Fruit fly (Drosophila melanogaster): ENCODE measurements around the gene chas.

chas gene

DNA sequence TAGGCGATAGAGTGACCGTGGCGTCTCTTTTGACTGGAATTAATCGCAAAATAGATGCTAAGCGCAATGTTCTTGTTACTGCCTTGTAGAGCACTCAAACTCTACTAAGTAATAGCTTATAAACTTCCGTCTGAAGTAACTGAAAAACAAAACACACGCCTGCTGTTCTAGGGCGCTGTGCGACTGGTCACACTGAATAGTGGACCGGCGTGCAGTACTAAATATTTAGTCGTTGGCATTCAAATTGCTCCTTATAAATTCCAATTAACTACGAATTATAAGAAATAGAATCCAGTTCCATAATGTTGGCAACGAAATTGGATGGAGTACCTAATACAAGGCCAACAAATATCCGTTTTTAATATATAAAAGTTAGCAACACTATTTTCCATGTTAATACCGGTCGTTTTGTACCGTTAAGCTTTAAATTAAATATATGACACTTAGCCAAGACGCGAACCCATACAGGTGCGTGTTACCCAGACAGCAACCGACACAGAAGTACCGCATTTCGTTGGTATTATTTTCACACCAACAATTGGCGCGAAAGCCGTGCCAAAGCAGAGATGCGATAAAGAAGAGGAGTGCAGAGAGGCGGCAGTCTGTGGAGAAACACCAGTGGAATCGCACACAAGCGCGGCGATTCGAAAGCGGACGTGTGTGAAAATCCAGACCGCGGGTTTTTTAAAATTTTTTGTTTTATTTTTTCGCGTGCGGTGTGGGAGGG, 11.2 kb upstream of the chas start, which contains the start of the genes CG8173 and raskol (continued):
- peak; percentile 39; the same call in 1 of the 2 replicates for TF ChIP-seq ato (GFP tag; IDR thresholded peaks at IDR 0.05; ENCODE audit: partially characterized antibody)
- peak; percentile 48 for TF ChIP-seq Hmr (GFP tag; optimal IDR thresholded peaks at IDR 0.05)
- peak; percentile 53 for TF ChIP-seq Abd-B (GFP tag; optimal IDR thresholded peaks at IDR 0.05)
- TF ChIP-seq lab (GFP tag; optimal IDR thresholded peaks at IDR 0.05) = peak; percentile 34
- peak; percentile 8 for TF ChIP-seq gsb-n (tag; optimal IDR thresholded peaks at IDR 0.05)
- TF ChIP-seq sima (GFP tag; optimal IDR thresholded peaks at IDR 0.05) = no peak
- peak; percentile 72 for TF ChIP-seq CG14710 (tag; optimal IDR thresholded peaks at IDR 0.05)
- TF ChIP-seq CG13624 (GFP tag; optimal IDR thresholded peaks at IDR 0.05) = peak; percentile 32
- TF ChIP-seq CG17359 (tag; optimal IDR thresholded peaks at IDR 0.05) = peak; percentile 2
- TF ChIP-seq CG33213 (GFP tag; optimal IDR thresholded peaks at IDR 0.05) = peak; percentile 22
- TF ChIP-seq row (GFP tag; IDR thresholded peaks at IDR 0.05) = peak; percentile 8; the same call in 1 of the 3 replicates
- peak; percentile 92 for TF ChIP-seq Jarid2 (GFP tag; optimal IDR thresholded peaks at IDR 0.05)
- TF ChIP-seq pzg (GFP tag; optimal IDR thresholded peaks at IDR 0.05) = peak; percentile 91
- peak; percentile 34; the same call in 1 of the 2 replicates for TF ChIP-seq amos (GFP tag; IDR thresholded peaks at IDR 0.05; ENCODE audit: partially characterized antibody)
- peak; percentile 46 for TF ChIP-seq trem (tag; optimal IDR thresholded peaks at IDR 0.05)
- TF ChIP-seq stwl (tag; optimal IDR thresholded peaks at IDR 0.05) = peak; percentile 19
- peak; percentile 85 for TF ChIP-seq pita (GFP tag; optimal IDR thresholded peaks at IDR 0.05)
- no peak for TF ChIP-seq gsb (GFP tag; IDR thresholded peaks at IDR 0.05)
- TF ChIP-seq GATAe (GFP tag; conservative IDR thresholded peaks at IDR 0.05) = no peak
- peak; percentile 10 for TF ChIP-seq CG12659 (GFP tag; optimal IDR thresholded peaks at IDR 0.05)
- peak; percentile 80 for TF ChIP-seq Ets65A (GFP tag)
- TF ChIP-seq CG7372 (GFP tag; IDR thresholded peaks at IDR 0.05) = no peak
- TF ChIP-seq CG11504 (tag; optimal IDR thresholded peaks at IDR 0.05) = peak; percentile 17
- TF ChIP-seq sisA (GFP tag; IDR thresholded peaks at IDR 0.05) = no peak
- TF ChIP-seq Myb (GFP tag; optimal IDR thresholded peaks at IDR 0.05) = peak; percentile 99
- TF ChIP-seq CoRest (tag; optimal IDR thresholded peaks at IDR 0.05) = peak; percentile 69
- TF ChIP-seq nmo (GFP tag; optimal IDR thresholded peaks at IDR 0.05) = peak; percentile 13
- TF ChIP-seq MTF-1 (GFP tag; optimal IDR thresholded peaks at IDR 0.05; ENCODE audit: borderline replicate concordance) = peak; percentile 21
- TF ChIP-seq wor (GFP tag; IDR thresholded peaks at IDR 0.05) = no peak
- peak; percentile 28 for TF ChIP-seq lilli (GFP tag; optimal IDR thresholded peaks at IDR 0.05)

DNA sequence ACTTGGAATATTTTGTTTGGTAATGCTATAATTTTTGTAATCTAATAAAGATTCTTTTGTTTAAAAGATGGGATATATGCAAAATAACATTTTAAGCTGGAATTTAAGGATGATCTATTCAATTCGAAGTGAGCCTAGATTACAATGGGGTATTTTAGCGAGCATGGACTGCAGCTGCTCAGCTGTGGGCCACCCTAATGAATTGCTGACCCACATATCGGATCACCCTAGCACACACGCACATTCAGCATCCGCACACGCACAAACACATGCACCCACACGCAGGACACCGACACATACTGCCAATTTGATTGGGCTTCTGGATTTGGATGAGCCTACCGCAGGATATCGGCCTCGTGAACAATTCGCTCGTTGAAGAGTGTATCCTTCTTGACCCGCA, 10.3 kb upstream of the chas start:
- TF ChIP-seq CG17568 (GFP tag; optimal IDR thresholded peaks at IDR 0.05) = peak; percentile 81
- no peak for TF ChIP-seq YL-1 (GFP tag; optimal IDR thresholded peaks at IDR 0.05)
- peak; percentile 23 for TF ChIP-seq grau (tag; optimal IDR thresholded peaks at IDR 0.05)

DNA sequence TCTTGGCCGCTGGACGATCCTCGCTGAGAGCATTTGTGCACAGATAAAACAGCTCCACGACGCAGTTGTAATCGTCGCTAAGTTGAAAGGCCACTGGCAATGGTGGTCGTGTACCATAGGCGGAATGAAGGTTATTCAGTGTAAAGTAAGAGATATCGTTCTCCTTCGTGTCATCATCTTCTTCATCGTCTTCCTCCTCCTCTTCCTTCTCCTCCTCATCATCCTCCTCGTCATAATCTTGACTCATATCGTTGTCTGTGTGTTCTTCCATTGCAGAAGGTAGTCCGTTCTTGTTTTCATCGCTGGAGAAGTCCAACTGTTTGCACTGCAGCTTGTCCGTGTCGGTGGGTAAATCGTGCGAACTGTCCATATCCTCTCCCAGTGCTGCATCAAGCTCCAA, 9.2 kb upstream of the chas start:
- TF ChIP-seq CG30020 (tag; optimal IDR thresholded peaks at IDR 0.05) (no peak), Ets65A (GFP tag) (peak; percentile 58)

Data from whole organism, embryonic.